Worm (Caenorhabditis elegans) whole organism, midembryonic: Measurements from ENCODE around the gene skpo-3.

Source experiments
- T22C8.4 ChIP-seq: fragments of 200-800 bp; sonication (Bioruptor generic); IDR thresholded peaks from 2 replicates; pipeline ENCODE4 v1.3.6; 2022; ENCODE audit warnings: missing genetic modification characterization, missing compliant biosample characterization
- cog-1 ChIP-seq: sonication (generic microtip); optimal IDR thresholded peaks from 2 replicates; lab custom pipeline; 2016; ENCODE audit warnings: missing genetic modification characterization, missing compliant biosample characterization
- flt-1 ChIP-seq: fragments of 200-800 bp; sonication (Bioruptor generic); IDR thresholded peaks from 2 replicates; pipeline ENCODE4 v1.3.6; 2022; ENCODE audit warnings: missing genetic modification characterization, missing compliant biosample characterization
- klf-2 ChIP-seq: fragments of 200-800 bp; sonication (Bioruptor generic); conservative IDR thresholded peaks from 2 replicates; pipeline ENCODE4 v1.3.6; 2022; ENCODE audit warnings: missing genetic modification reagents, missing genetic modification characterization, missing compliant biosample characterization
- med-1 ChIP-seq: sonication (generic microtip); optimal IDR thresholded peaks from 2 replicates; lab custom pipeline; 2017; ENCODE audit warnings: missing genetic modification characterization, mild to moderate bottlenecking, missing compliant biosample characterization, antibody characterized with exemption, missing genetic modification reagents; ENCODE audit not compliant: insufficient read depth
- ref-1 ChIP-seq: fragments of 200-800 bp; sonication (Bioruptor generic); conservative IDR thresholded peaks from 2 replicates; pipeline ENCODE4 v1.3.6; 2022; ENCODE audit warnings: missing genetic modification reagents, missing genetic modification characterization, missing compliant biosample characterization
- tab-1 ChIP-seq: fragments of 200-800 bp; sonication (Bioruptor generic); IDR thresholded peaks from 2 replicates; pipeline ENCODE4 v1.3.6; 2022; ENCODE audit warnings: missing genetic modification characterization, missing compliant biosample characterization
- ztf-23 ChIP-seq: fragments of 200-800 bp; sonication (Bioruptor generic); IDR thresholded peaks from 2 replicates; pipeline ENCODE4 v1.3.6; 2022; ENCODE audit warnings: missing genetic modification reagents, missing genetic modification characterization, missing compliant biosample characterization
- ztf-29 ChIP-seq: fragments of 200-800 bp; sonication (Bioruptor generic); IDR thresholded peaks from 2 replicates; pipeline ENCODE4 v1.3.6; 2022; ENCODE audit warnings: missing genetic modification reagents, missing genetic modification characterization, missing compliant biosample characterization

Gene skpo-3

ce11 chrII:7287140-7287539 lies 41.5 kb downstream of the skpo-3 start:
- TF ChIP-seq ref-1 (GFP tag; lab: Robert Waterston, UW): no peak
- no peak for TF ChIP-seq cog-1

ce11 chrII:7287709-7288108 lies 42.0 kb downstream of the skpo-3 start:
- TF ChIP-seq med-1: no peak
- TF ChIP-seq ref-1 (GFP tag; lab: Robert Waterston, UW): no peak
- TF ChIP-seq T22C8.4 (GFP tag; lab: Robert Waterston, UW): no peak
- no peak for TF ChIP-seq klf-2 (GFP tag; lab: Robert Waterston, UW)
- TF ChIP-seq flt-1 (GFP tag; lab: Robert Waterston, UW): no peak
- no peak for TF ChIP-seq ztf-29 (GFP tag; lab: Robert Waterston, UW)
- no peak for TF ChIP-seq ztf-23
- no peak for TF ChIP-seq cog-1

- TF ChIP-seq cog-1: no peak
- no peak for TF ChIP-seq med-1
- TF ChIP-seq tab-1 (GFP tag; lab: Robert Waterston, UW): no peak
- no peak for TF ChIP-seq klf-2 (GFP tag; lab: Robert Waterston, UW)
- no peak for TF ChIP-seq ref-1 (GFP tag; lab: Robert Waterston, UW)
- TF ChIP-seq T22C8.4 (GFP tag; lab: Robert Waterston, UW): no peak
- TF ChIP-seq ztf-23: no peak
- no peak for TF ChIP-seq ztf-29 (GFP tag; lab: Robert Waterston, UW)
- no peak for TF ChIP-seq flt-1 (GFP tag; lab: Robert Waterston, UW)
Measured at ce11 chrII:7289923-7290476, 44.3 kb downstream of the skpo-3 start, which contains the start of gene C30G12.2. TSS of gene C30G12.2 (plus strand) at chrII:7290426.

ce11 chrII:7295917-7296316 lies 50.2 kb downstream of the skpo-3 start, which contains the start of gene C30G12.6:
TSS of gene C30G12.6 (minus strand) at chrII:7296017.
- TF ChIP-seq med-1: no peak
- TF ChIP-seq flt-1 (GFP tag; lab: Robert Waterston, UW): no peak
- no peak for TF ChIP-seq ztf-29 (GFP tag; lab: Robert Waterston, UW)
- no peak for TF ChIP-seq ztf-23
- TF ChIP-seq tab-1 (GFP tag; lab: Robert Waterston, UW): no peak

- TF ChIP-seq med-1 (no peak), tab-1 (GFP tag; lab: Robert Waterston, UW) (no peak), klf-2 (GFP tag; lab: Robert Waterston, UW) (no peak), ref-1 (GFP tag; lab: Robert Waterston, UW) (no peak), T22C8.4 (GFP tag; lab: Robert Waterston, UW) (no peak), flt-1 (GFP tag; lab: Robert Waterston, UW) (no peak), cog-1 (no peak), ztf-23 (no peak), ztf-29 (GFP tag; lab: Robert Waterston, UW) (no peak)
Measured at ce11 chrII:7298197-7298682, 52.6 kb downstream of the skpo-3 start, which contains the start of gene puf-8. TSS of gene puf-8 (minus strand) at chrII:7298247.

ce11 chrII:7299042-7299441 lies 53.4 kb downstream of the skpo-3 start, which contains the start of gene C30G12.1:
TSS of gene C30G12.1 (plus strand) at chrII:7299342.
- TF ChIP-seq cog-1 (no peak), med-1 (no peak), ztf-29 (GFP tag; lab: Robert Waterston, UW) (no peak), tab-1 (GFP tag; lab: Robert Waterston, UW) (no peak), flt-1 (GFP tag; lab: Robert Waterston, UW) (no peak), ztf-23 (no peak), klf-2 (GFP tag; lab: Robert Waterston, UW) (no peak), ref-1 (GFP tag; lab: Robert Waterston, UW) (no peak), T22C8.4 (GFP tag; lab: Robert Waterston, UW) (no peak)
